Fruit fly (Drosophila melanogaster) whole organism: ENCODE results near the gene CCHa2.

Experiments
- CG8478 ChIP-seq: fragments of >200 bp; optimal IDR thresholded peaks from 2 replicates; lab custom pipeline; 2018; ENCODE audit warnings: inconsistent platforms
- Dll ChIP-seq: fragments of >200 bp; optimal IDR thresholded peaks from 2 replicates; lab custom pipeline; 2017
- usp ChIP-seq: fragments of >200 bp; optimal IDR thresholded peaks from 2 replicates; lab custom pipeline; 2017; ENCODE audit warnings: missing biosample characterization, missing genetic modification characterization, mixed read lengths

DNA sequence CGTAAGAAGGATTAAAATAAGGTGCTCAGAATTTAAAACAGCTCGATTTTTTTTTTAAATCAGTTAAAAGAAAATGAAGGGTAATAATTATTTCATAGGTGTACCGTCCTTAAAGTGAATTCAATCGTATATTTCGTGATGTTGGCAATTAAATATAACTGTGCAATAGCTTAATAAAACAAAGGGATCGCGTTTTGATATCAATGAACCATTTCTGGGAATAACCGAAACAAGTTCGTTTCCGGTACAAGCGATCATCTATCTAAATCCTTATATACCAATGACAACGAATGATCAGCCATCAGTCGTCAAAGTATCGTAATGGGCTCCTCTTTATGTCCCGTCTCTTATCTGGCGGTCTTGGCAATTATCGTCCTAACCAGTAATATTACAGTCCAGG lies 25.6 kb downstream of the CCHa2 start, which contains the start of gene CheA87a:
- TF ChIP-seq usp (GFP tag; lab: Kevin White, UChicago): no peak
- TF ChIP-seq Dll: no peak
- no peak for TF ChIP-seq CG8478 (lab: Kevin White, UChicago)
